Worm (Caenorhabditis elegans): ENCODE measurements around the gene F59B1.8.

Gene F59B1.8

ce11 chrV:3692613-3693012 lies 48.6 kb upstream of the F59B1.8 start (continued):
- TF ChIP-seq F44E2.7 (GFP tag; IDR thresholded peaks at IDR 0.05) (no peak), daf-16 (GFP tag; optimal IDR thresholded peaks at IDR 0.05) (no peak), daf-16 (tag; optimal IDR thresholded peaks at IDR 0.05) (peak; percentile 52), pqm-1 (tag; optimal IDR thresholded peaks at IDR 0.05) (peak; percentile 76), dve-1 (tag; optimal IDR thresholded peaks at IDR 0.05; ENCODE audit: insufficient read depth) (peak; percentile 1), mep-1 (tag; optimal IDR thresholded peaks at IDR 0.05) (no peak), Y48G9A.11 (GFP tag; IDR thresholded peaks at IDR 0.05) (no peak), zfp-2 (tag; optimal IDR thresholded peaks at IDR 0.05) (no peak), skn-1 (tag; optimal IDR thresholded peaks at IDR 0.05) (no peak), F37D6.2 (tag; optimal IDR thresholded peaks at IDR 0.05) (no peak), Y75B8A.6 (GFP tag; IDR thresholded peaks at IDR 0.05) (no peak), pha-4 (GFP tag; IDR thresholded peaks at IDR 0.05) (no peak), pha-4 (tag; optimal IDR thresholded peaks at IDR 0.05) (no peak), daf-8 (GFP tag; IDR thresholded peaks at IDR 0.05) (no peak), ceh-44 (GFP tag; IDR thresholded peaks at IDR 0.05) (no peak), ceh-62 (tag; optimal IDR thresholded peaks at IDR 0.05) (no peak)

ce11 chrV:3688733-3689132 lies 44.7 kb upstream of the F59B1.8 start:
- no peak for TF ChIP-seq ces-1 (GFP tag; optimal IDR thresholded peaks at IDR 0.05)
- no peak for TF ChIP-seq set-16 (GFP tag; IDR thresholded peaks at IDR 0.05)
- no peak for TF ChIP-seq vab-7 (GFP tag; IDR thresholded peaks at IDR 0.05)
- TF ChIP-seq pha-4 (GFP tag; IDR thresholded peaks at IDR 0.05), result no peak
- TF ChIP-seq pha-4 (tag; optimal IDR thresholded peaks at IDR 0.05), result no peak
- peak in 1 of 2 experiments; percentile 49 for TF ChIP-seq lsy-2 (tag; optimal IDR thresholded peaks at IDR 0.05)
- TF ChIP-seq lin-15B (tag; optimal IDR thresholded peaks at IDR 0.05), result no peak
- peak; percentile 1 for TF ChIP-seq dpl-1 (GFP tag; optimal IDR thresholded peaks at IDR 0.05)
- peak in 1 of 2 experiments; percentile 14 for TF ChIP-seq unc-62 (GFP tag; optimal IDR thresholded peaks at IDR 0.05 in 1 of 2)
- no peak for TF ChIP-seq unc-62 (tag; optimal IDR thresholded peaks at IDR 0.05)
- 0 out of 2 replicates have a peak, but pooled peaks have one; percentile 11 for TF ChIP-seq dmd-6 (GFP tag; IDR thresholded peaks at IDR 0.05)
- no peak for TF ChIP-seq ztf-11 (tag; optimal IDR thresholded peaks at IDR 0.05)
- no peak for TF ChIP-seq ceh-32 (tag; optimal IDR thresholded peaks at IDR 0.05; ENCODE audit: poor library complexity)
- TF ChIP-seq sdz-12 (GFP tag; optimal IDR thresholded peaks at IDR 0.05), result no peak
- TF ChIP-seq php-3 (GFP tag; IDR thresholded peaks at IDR 0.05), result no peak
- no peak for TF ChIP-seq Y75B8A.6 (GFP tag; IDR thresholded peaks at IDR 0.05)
- no peak for TF ChIP-seq mxl-3 (GFP tag; optimal IDR thresholded peaks at IDR 0.05)
- TF ChIP-seq zag-1 (tag; optimal IDR thresholded peaks at IDR 0.05), result no peak
- TF ChIP-seq dmd-9 (GFP tag; IDR thresholded peaks at IDR 0.05), result no peak
- peak in 1 of 2 experiments; percentile 40 for TF ChIP-seq mdl-1 (tag; optimal IDR thresholded peaks at IDR 0.05)
- no peak for TF ChIP-seq cey-2 (tag; optimal IDR thresholded peaks at IDR 0.05; ENCODE audit: borderline replicate concordance, insufficient read depth)
- no peak for TF ChIP-seq tag-97 (GFP tag; IDR thresholded peaks at IDR 0.05)
- no peak for TF ChIP-seq daf-16 (GFP tag; optimal IDR thresholded peaks at IDR 0.05)
- TF ChIP-seq daf-16 (tag; optimal IDR thresholded peaks at IDR 0.05), result no peak
- peak; percentile 21 for TF ChIP-seq hlh-11 (tag; optimal IDR thresholded peaks at IDR 0.05)
- no peak for TF ChIP-seq nhr-237 (tag; optimal IDR thresholded peaks at IDR 0.05)
- TF ChIP-seq nhr-25 (tag; optimal IDR thresholded peaks at IDR 0.05; ENCODE audit: borderline replicate concordance, insufficient read depth), result no peak
- TF ChIP-seq pqm-1 (tag; optimal IDR thresholded peaks at IDR 0.05), result no peak
- no peak for TF ChIP-seq nhr-48 (tag; optimal IDR thresholded peaks at IDR 0.05)
- no peak for TF ChIP-seq egl-27 (tag; optimal IDR thresholded peaks at IDR 0.05)
- TF ChIP-seq lin-29 (GFP tag; IDR thresholded peaks at IDR 0.05), result no peak
- no peak for TF ChIP-seq zfp-3 (GFP tag; conservative IDR thresholded peaks at IDR 0.05)
- no peak for TF ChIP-seq nhr-11 (tag; optimal IDR thresholded peaks at IDR 0.05)
- no peak for TF ChIP-seq dmd-8 (GFP tag; IDR thresholded peaks at IDR 0.05)
- no peak for TF ChIP-seq fkh-10 (GFP tag; optimal IDR thresholded peaks at IDR 0.05)
- no peak for TF ChIP-seq ceh-44 (GFP tag; IDR thresholded peaks at IDR 0.05)
- no peak for TF ChIP-seq skn-1 (tag; optimal IDR thresholded peaks at IDR 0.05)
- TF ChIP-seq hlh-30 (tag; optimal IDR thresholded peaks at IDR 0.05; ENCODE audit: insufficient read depth), result peak; percentile 66
- no peak for TF ChIP-seq lin-1 (GFP tag; IDR thresholded peaks at IDR 0.05)
- TF ChIP-seq Y105C5A.15 (GFP tag; IDR thresholded peaks at IDR 0.05), result no peak
- TF ChIP-seq rbr-2 (tag; optimal IDR thresholded peaks at IDR 0.05), result no peak
- no peak for TF ChIP-seq snpc-4 (tag; optimal IDR thresholded peaks at IDR 0.05)

Data from whole organism, L4 larva.